Fruit fly (Drosophila melanogaster) whole organism, embryonic: ENCODE data around the gene Golgin84.

Experiments
- Asciz ChIP-seq: fragments of 200-800 bp; sonication (Bioruptor generic); optimal IDR thresholded peaks from 2 replicates; lab custom pipeline; 2017; ENCODE audit warnings: missing biosample characterization, mild to moderate bottlenecking, missing genetic modification characterization, missing genetic modification reagents
- Awh ChIP-seq: fragments of 200-800 bp; sonication (Bioruptor generic); IDR thresholded peaks from 2 replicates; pipeline ENCODE4, ENCODE4 v1.3.6; 2022; ENCODE audit warnings: missing biosample characterization, missing genetic modification characterization
- BEAF-32 ChIP-seq: fragments of 200-800 bp; sonication (Bioruptor generic); optimal IDR thresholded peaks from 3 replicates; lab custom pipeline; 2017; ENCODE audit warnings: missing biosample characterization, missing genetic modification characterization, mild to moderate bottlenecking, moderate library complexity, missing genetic modification reagents
- CG11247 ChIP-seq: fragments of 200-800 bp; sonication (Bioruptor generic); IDR thresholded peaks from 2 replicates; pipeline ENCODE4 v1.3.6; 2022; ENCODE audit warnings: missing biosample characterization, missing genetic modification characterization
- CG11560 ChIP-seq: fragments of 200-800 bp; sonication (Bioruptor generic); IDR thresholded peaks from 3 replicates; pipeline ENCODE4 v1.3.6; 2022; ENCODE audit warnings: missing biosample characterization, missing genetic modification characterization
- CG12104 ChIP-seq: fragments of 200-800 bp; sonication (Bioruptor generic); optimal IDR thresholded peaks from 3 replicates; lab custom pipeline; 2016; ENCODE audit warnings: missing biosample characterization, missing genetic modification characterization
- CG12236 ChIP-seq: fragments of 200-800 bp; sonication (Bioruptor generic); optimal IDR thresholded peaks from 2 replicates; lab custom pipeline; 2016; ENCODE audit warnings: missing biosample characterization, missing genetic modification characterization
- CG13123 ChIP-seq: fragments of 200-800 bp; sonication (Bioruptor generic); optimal IDR thresholded peaks from 2 replicates; lab custom pipeline; 2016; ENCODE audit warnings: missing biosample characterization, missing genetic modification characterization
- CG14441 ChIP-seq: fragments of 200-800 bp; sonication (Bioruptor generic); IDR thresholded peaks from 2 replicates; pipeline ENCODE4 v1.3.6; 2022; ENCODE audit warnings: missing biosample characterization, missing genetic modification characterization
- CG1529 ChIP-seq: fragments of 200-800 bp; sonication (Bioruptor generic); optimal IDR thresholded peaks from 3 replicates; lab custom pipeline; 2018; ENCODE audit warnings: missing biosample characterization, missing genetic modification characterization
- CG15514 ChIP-seq: fragments of 200-800 bp; sonication (Bioruptor generic); optimal IDR thresholded peaks from 3 replicates; lab custom pipeline; 2017; ENCODE audit warnings: missing biosample characterization, missing genetic modification characterization, mild to moderate bottlenecking, moderate library complexity, missing genetic modification reagents
- CG17186 ChIP-seq: fragments of 200-800 bp; sonication (Bioruptor generic); optimal IDR thresholded peaks from 3 replicates; lab custom pipeline; 2017; ENCODE audit warnings: missing biosample characterization, missing genetic modification reagents, missing genetic modification characterization
- CG18619 ChIP-seq: fragments of 200-800 bp; sonication (Bioruptor generic); optimal IDR thresholded peaks from 3 replicates; lab custom pipeline; 2017; ENCODE audit warnings: missing biosample characterization, mild to moderate bottlenecking, missing genetic modification characterization
- CG2116 ChIP-seq: fragments of 200-800 bp; sonication (Bioruptor generic); optimal IDR thresholded peaks from 3 replicates; lab custom pipeline; 2018; ENCODE audit warnings: missing biosample characterization, mild to moderate bottlenecking, missing genetic modification characterization
- CG34224 ChIP-seq: fragments of 200-800 bp; sonication (Bioruptor generic); IDR thresholded peaks from 3 replicates; pipeline ENCODE4 v1.3.6; 2022; ENCODE audit warnings: missing biosample characterization, missing genetic modification characterization; ENCODE audit not compliant: partially characterized antibody
- CG5245 ChIP-seq: fragments of 200-800 bp; sonication (Bioruptor generic); optimal IDR thresholded peaks from 3 replicates; lab custom pipeline; 2016; ENCODE audit warnings: missing biosample characterization, missing genetic modification characterization
- CG6765 ChIP-seq: fragments of 200-800 bp; sonication (Bioruptor generic); optimal IDR thresholded peaks from 3 replicates; lab custom pipeline; 2017; ENCODE audit warnings: missing biosample characterization, mild to moderate bottlenecking, missing genetic modification characterization
- CG8388 ChIP-seq: fragments of 200-800 bp; sonication (Bioruptor generic); optimal IDR thresholded peaks from 2 replicates; lab custom pipeline; 2019; ENCODE audit warnings: missing biosample characterization, mild to moderate bottlenecking, missing genetic modification characterization, moderate library complexity
- CG9215 ChIP-seq: fragments of 200-800 bp; sonication (Bioruptor generic); IDR thresholded peaks from 2 replicates; pipeline ENCODE4 v1.3.6; 2022; ENCODE audit warnings: missing biosample characterization, missing genetic modification characterization
- CTCF ChIP-seq: fragments of 200-800 bp; sonication (Bioruptor generic); optimal IDR thresholded peaks from 2 replicates; lab custom pipeline; 2017; ENCODE audit warnings: missing biosample characterization, mild to moderate bottlenecking, missing genetic modification characterization, moderate library complexity
- CoRest ChIP-seq: fragments of 200-800 bp; sonication (Bioruptor generic); optimal IDR thresholded peaks from 3 replicates; lab custom pipeline; 2018; ENCODE audit warnings: missing biosample characterization, mild to moderate bottlenecking, missing genetic modification characterization, moderate library complexity
- D ChIP-seq, 2 experiments: fragments of 200-800 bp in 1 of 2; fragments of >200 bp in 1 of 2; sonication (Bioruptor generic) in 1 of 2; optimal IDR thresholded peaks; 2 replicates in 1 of 2; 3 replicates in 1 of 2; lab custom pipeline; 2017; ENCODE audit warnings: mild to moderate bottlenecking in 1 of 2, missing biosample characterization in 1 of 2, missing genetic modification characterization in 1 of 2, missing genetic modification reagents in 1 of 2
- Dref ChIP-seq: fragments of 200-800 bp; sonication (Bioruptor generic); IDR thresholded peaks from 2 replicates; pipeline ENCODE4 v1.3.6; 2022; ENCODE audit warnings: missing biosample characterization, missing genetic modification characterization
- Drgx ChIP-seq: fragments of 200-800 bp; sonication (Bioruptor generic); IDR thresholded peaks from 2 replicates; pipeline ENCODE4 v1.3.6; 2022; ENCODE audit warnings: missing biosample characterization, missing genetic modification characterization
- Ets65A ChIP-seq: fragments of 200-800 bp; sonication (Bioruptor generic); peaks from one replicate; lab custom pipeline; 2016; ENCODE audit warnings: missing biosample characterization, missing genetic modification characterization
- HHEX ChIP-seq: fragments of 200-800 bp; sonication (Bioruptor generic); optimal IDR thresholded peaks from 3 replicates; lab custom pipeline; 2017; ENCODE audit warnings: missing biosample characterization, mild to moderate bottlenecking, missing genetic modification characterization, missing genetic modification reagents
- Hmx ChIP-seq: fragments of 200-800 bp; sonication (Bioruptor generic); optimal IDR thresholded peaks from 2 replicates; lab custom pipeline; 2016; ENCODE audit warnings: missing biosample characterization, missing genetic modification characterization
- Hr51 ChIP-seq, 2 experiments: fragments of 200-800 bp; sonication (Bioruptor generic); optimal IDR thresholded peaks; 2 replicates in 1 of 2; 3 replicates in 1 of 2; lab custom pipeline; 2016 to 2018; ENCODE audit warnings: missing biosample characterization in 2 of 2, missing genetic modification characterization in 2 of 2, mild to moderate bottlenecking in 1 of 2, moderate library complexity in 1 of 2
- Max ChIP-seq: fragments of 200-800 bp; sonication (Bioruptor generic); optimal IDR thresholded peaks from 2 replicates; lab custom pipeline; 2016; ENCODE audit warnings: missing biosample characterization, mild to moderate bottlenecking, missing genetic modification characterization
- Med ChIP-seq: fragments of 200-800 bp; sonication (Bioruptor generic); peaks from one replicate; lab custom pipeline; 2016; ENCODE audit warnings: missing biosample characterization, missing genetic modification characterization, mild to moderate bottlenecking, inconsistent platforms, moderate library complexity
- Myb ChIP-seq: fragments of 200-800 bp; sonication (Bioruptor generic); optimal IDR thresholded peaks from 2 replicates; lab custom pipeline; 2016; ENCODE audit warnings: missing biosample characterization, missing genetic modification characterization
- NK7.1 ChIP-seq: fragments of 200-800 bp; sonication (Bioruptor generic); optimal IDR thresholded peaks from 3 replicates; lab custom pipeline; 2016; ENCODE audit warnings: missing biosample characterization, missing genetic modification characterization
- Opbp ChIP-seq: fragments of 200-800 bp; sonication (Bioruptor generic); IDR thresholded peaks from 3 replicates; pipeline ENCODE4 v1.3.6; 2022; ENCODE audit warnings: missing biosample characterization, missing genetic modification characterization; ENCODE audit not compliant: partially characterized antibody
- Taf1 ChIP-seq: fragments of 200-800 bp; sonication (Bioruptor generic); IDR thresholded peaks from 2 replicates; pipeline ENCODE4 v1.3.6; 2022; ENCODE audit warnings: missing biosample characterization, missing genetic modification characterization
- ato ChIP-seq: fragments of 200-800 bp; sonication (Bioruptor generic); IDR thresholded peaks from 2 replicates; pipeline ENCODE4 v1.3.6; 2022; ENCODE audit warnings: missing biosample characterization, missing genetic modification characterization; ENCODE audit not compliant: partially characterized antibody
- caup ChIP-seq: fragments of 200-800 bp; sonication (Bioruptor generic); optimal IDR thresholded peaks from 3 replicates; lab custom pipeline; 2017; ENCODE audit warnings: missing biosample characterization, mild to moderate bottlenecking, missing genetic modification characterization, moderate library complexity; ENCODE audit not compliant: severe bottlenecking
- danr ChIP-seq: fragments of 200-800 bp; sonication (Bioruptor generic); IDR thresholded peaks from 2 replicates; pipeline ENCODE4 v1.3.6; 2022; ENCODE audit warnings: missing biosample characterization, missing genetic modification characterization
- dysf ChIP-seq: fragments of 200-800 bp; sonication (Bioruptor generic); IDR thresholded peaks from 3 replicates; pipeline ENCODE4 v1.3.6; 2022; ENCODE audit warnings: missing biosample characterization, missing genetic modification characterization
- exex ChIP-seq: fragments of 200-800 bp; sonication (Bioruptor generic); optimal IDR thresholded peaks from 4 replicates; lab custom pipeline; 2018; ENCODE audit warnings: missing biosample characterization, mild to moderate bottlenecking, missing genetic modification characterization, moderate library complexity
- gem ChIP-seq: fragments of 200-800 bp; sonication (Bioruptor generic); optimal IDR thresholded peaks from 2 replicates; lab custom pipeline; 2019; ENCODE audit warnings: missing biosample characterization, mild to moderate bottlenecking, missing genetic modification characterization, moderate library complexity
- gfzf ChIP-seq: fragments of 200-800 bp; sonication (Bioruptor generic); optimal IDR thresholded peaks from 2 replicates; lab custom pipeline; 2016; ENCODE audit warnings: missing biosample characterization, mild to moderate bottlenecking, missing genetic modification characterization, moderate library complexity
- gro ChIP-seq: fragments of 200-800 bp; sonication (Bioruptor generic); optimal IDR thresholded peaks from 2 replicates; lab custom pipeline; 2016; ENCODE audit warnings: missing biosample characterization, missing genetic modification characterization
- knrl ChIP-seq: fragments of 200-800 bp; sonication (Bioruptor generic); IDR thresholded peaks from 3 replicates; pipeline ENCODE4 v1.3.6; 2022; ENCODE audit warnings: missing biosample characterization, missing genetic modification characterization; ENCODE audit not compliant: partially characterized antibody
- lov ChIP-seq, 2 experiments: fragments of 200-800 bp in 1 of 2; fragments of >200 bp in 1 of 2; sonication (Bioruptor generic) in 1 of 2; IDR thresholded peaks in 1 of 2; optimal IDR thresholded peaks in 1 of 2; 2 replicates in 1 of 2; 3 replicates in 1 of 2; pipeline versions ENCODE4 v1.3.6 to Lab custom; 2017 to 2022; ENCODE audit warnings: missing biosample characterization in 1 of 2, missing genetic modification characterization in 1 of 2
- nerfin-2 ChIP-seq: fragments of 200-800 bp; sonication (Bioruptor generic); IDR thresholded peaks from 2 replicates; pipeline ENCODE4 v1.3.6; 2022; ENCODE audit warnings: missing biosample characterization, missing genetic modification characterization; ENCODE audit not compliant: partially characterized antibody
- sens ChIP-seq: fragments of 200-800 bp; sonication (Bioruptor generic); peaks from one replicate; lab custom pipeline; 2016; ENCODE audit warnings: missing biosample characterization, missing genetic modification characterization
- sens-2 ChIP-seq: fragments of 200-800 bp; sonication (Bioruptor generic); IDR thresholded peaks from 2 replicates; pipeline ENCODE4 v1.3.6; 2022; ENCODE audit warnings: missing biosample characterization, missing genetic modification characterization
- seq ChIP-seq: fragments of 200-800 bp; sonication (Bioruptor generic); IDR thresholded peaks from 2 replicates; pipeline ENCODE4 v1.3.6; 2022; ENCODE audit warnings: missing biosample characterization, missing genetic modification characterization
- tin ChIP-seq: fragments of 200-800 bp; sonication (Bioruptor generic); optimal IDR thresholded peaks from 3 replicates; lab custom pipeline; 2016; ENCODE audit warnings: missing biosample characterization, missing genetic modification characterization
- zen ChIP-seq: fragments of 200-800 bp; sonication (Bioruptor generic); optimal IDR thresholded peaks from 3 replicates; lab custom pipeline; 2018; ENCODE audit warnings: missing biosample characterization, mild to moderate bottlenecking, missing genetic modification characterization, moderate library complexity

The Golgin84 gene

DNA sequence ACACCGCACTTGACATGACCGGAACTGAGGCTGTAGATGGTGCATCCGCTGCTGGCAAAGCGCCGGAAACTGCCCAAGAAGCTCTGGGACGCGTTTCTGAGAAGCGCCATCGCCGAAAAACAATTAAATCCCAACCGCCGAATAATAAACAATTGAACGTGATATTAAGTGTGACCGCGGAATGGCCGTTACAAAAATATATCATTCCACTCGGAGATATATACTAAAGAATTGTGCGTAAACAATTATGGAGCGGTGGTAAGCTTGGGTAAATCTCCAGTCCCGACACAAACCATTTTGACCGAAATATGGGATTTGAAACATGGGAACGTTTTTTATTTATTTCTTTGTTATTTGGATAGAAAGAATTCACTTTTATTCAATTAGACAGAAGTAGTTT, 2.2 kb upstream of the Golgin84 start, which contains the start of gene CG18528 (continued):
- TF ChIP-seq gfzf (GFP tag; lab: Kevin White, UChicago) (peak; percentile 96), nerfin-2 (GFP tag; lab: Robert Waterston, UW) (no peak), Max (no peak), ato (GFP tag; lab: Robert Waterston, UW) (no peak), seq (peak; percentile 11; the same call in 1 of the 2 replicates), Awh (GFP tag; lab: Robert Waterston, UW) (no peak), CG13123 (GFP tag; lab: Kevin White, UChicago) (no peak), Dref (0 out of 2 replicates have a peak, but pooled peaks have one; percentile 33), CTCF (peak; percentile 62), CG9215 (GFP tag; lab: Robert Waterston, UW) (no peak), CG34224 (no peak), NK7.1 (GFP tag; lab: Kevin White, UChicago) (no peak), gro (no peak), CG8388 (GFP tag; lab: Kevin White, UChicago) (no peak), Myb (GFP tag; lab: Kevin White, UChicago) (peak; percentile 97), CG18619 (no peak), CG14441 (GFP tag; lab: Robert Waterston, UW) (no peak), Med (peak; percentile 86), dysf (GFP tag; lab: Robert Waterston, UW) (0 out of 3 replicates have a peak, but pooled peaks have one; percentile 6), CG15514 (GFP tag; lab: Kevin White, UChicago) (peak; percentile 51), zen (tag; lab: Kevin White, UChicago) (peak; percentile 71), CG11247 (GFP tag; lab: Robert Waterston, UW) (no peak), CG11560 (tag; lab: Robert Waterston, UW) (peak; percentile 54; the same call in 1 of the 3 replicates), CG12236 (GFP tag; lab: Kevin White, UChicago) (peak; percentile 3), tin (no peak), Asciz (GFP tag; lab: Kevin White, UChicago) (no peak), CG1529 (no peak), caup (GFP tag; lab: Kevin White, UChicago) (no peak), CG2116 (GFP tag; lab: Kevin White, UChicago) (peak; percentile 52), BEAF-32 (GFP tag; lab: Kevin White, UChicago) (peak; percentile 59), Hmx (GFP tag; lab: Kevin White, UChicago) (no peak), HHEX (GFP tag; lab: Kevin White, UChicago) (no peak), CG12104 (GFP tag; lab: Kevin White, UChicago) (no peak), lov (optimal IDR thresholded peaks at IDR 0.05; lab: Kevin White, UChicago) (no peak), lov (GFP tag; IDR thresholded peaks at IDR 0.05; lab: Robert Waterston, UW) (no peak), gem (no peak), sens (peak; percentile 73), CG17186 (GFP tag; lab: Kevin White, UChicago) (peak; percentile 28), CoRest (peak; percentile 64), exex (peak; percentile 6), Ets65A (GFP tag; lab: Kevin White, UChicago) (peak; percentile 85), sens-2 (GFP tag; lab: Robert Waterston, UW) (no peak), Hr51 (GFP tag; optimal IDR thresholded peaks at IDR 0.05; lab: Kevin White, UChicago) (no peak), knrl (GFP tag; lab: Robert Waterston, UW) (peak; percentile 15; the same call in 1 of the 3 replicates), Opbp (GFP tag; lab: Robert Waterston, UW) (peak; percentile 34; the same call in 1 of the 3 replicates), Taf1 (GFP tag; lab: Robert Waterston, UW) (no peak), danr (GFP tag; lab: Robert Waterston, UW) (no peak), CG5245 (GFP tag; lab: Kevin White, UChicago) (no peak), Drgx (GFP tag; lab: Robert Waterston, UW) (no peak), D (optimal IDR thresholded peaks at IDR 0.05; lab: Kevin White, UChicago) (no peak), D (GFP tag; optimal IDR thresholded peaks at IDR 0.05; lab: Kevin White, UChicago) (no peak), CG6765 (GFP tag; lab: Kevin White, UChicago) (no peak)
